Fruit fly (Drosophila melanogaster) whole organism, embryonic: ENCODE measurements around the gene CG31872.

Experiments
- Antp ChIP-seq: fragments of 200-800 bp; sonication (Bioruptor generic); optimal IDR thresholded peaks from 3 replicates; lab custom pipeline; 2016; ENCODE audit warnings: missing biosample characterization, missing genetic modification characterization
- B-H2 ChIP-seq: fragments of 200-800 bp; sonication (Bioruptor generic); optimal IDR thresholded peaks from 2 replicates; lab custom pipeline; 2018; ENCODE audit warnings: missing biosample characterization, mild to moderate bottlenecking, missing genetic modification characterization
- C15 ChIP-seq: fragments of 200-800 bp; sonication (Bioruptor generic); IDR thresholded peaks from 3 replicates; pipeline ENCODE4 v1.3.6; 2022; ENCODE audit warnings: missing biosample characterization, missing genetic modification characterization
- CG10462 ChIP-seq: fragments of 200-800 bp; sonication (Bioruptor generic); optimal IDR thresholded peaks from 2 replicates; lab custom pipeline; 2016; ENCODE audit warnings: missing biosample characterization, missing genetic modification characterization
- CG11085 ChIP-seq: fragments of 200-800 bp; sonication (Bioruptor generic); IDR thresholded peaks from 2 replicates; pipeline ENCODE4 v1.3.6; 2022; ENCODE audit warnings: missing biosample characterization, missing genetic modification characterization
- CG12155 ChIP-seq: fragments of 200-800 bp; sonication (Bioruptor generic); optimal IDR thresholded peaks from 3 replicates; lab custom pipeline; 2016; ENCODE audit warnings: missing biosample characterization, missing genetic modification characterization
- CG12659 ChIP-seq: fragments of 200-800 bp; sonication (Bioruptor generic); optimal IDR thresholded peaks from 3 replicates; lab custom pipeline; 2017; ENCODE audit warnings: mild to moderate bottlenecking, missing biosample characterization, missing genetic modification reagents, missing genetic modification characterization
- CG14050 ChIP-seq: fragments of 200-800 bp; sonication (Bioruptor generic); IDR thresholded peaks from 3 replicates; pipeline ENCODE4 v1.3.6; 2022; ENCODE audit warnings: missing biosample characterization, missing genetic modification characterization
- CG1602 ChIP-seq: fragments of 200-800 bp; sonication (Bioruptor generic); optimal IDR thresholded peaks from 3 replicates; lab custom pipeline; 2016; ENCODE audit warnings: missing biosample characterization, missing genetic modification characterization
- CG2712 ChIP-seq: fragments of 200-800 bp; optimal IDR thresholded peaks from 3 replicates; lab custom pipeline; 2019; ENCODE audit warnings: missing biosample characterization, mild to moderate bottlenecking, missing genetic modification characterization, moderate library complexity
- CG3065 ChIP-seq: fragments of 200-800 bp; sonication (Bioruptor generic); optimal IDR thresholded peaks from 2 replicates; lab custom pipeline; 2016; ENCODE audit warnings: missing biosample characterization, missing genetic modification characterization
- CG3163 ChIP-seq: fragments of 200-800 bp; sonication (Bioruptor generic); optimal IDR thresholded peaks from 3 replicates; lab custom pipeline; 2016; ENCODE audit warnings: missing biosample characterization, missing genetic modification characterization
- CG3407 ChIP-seq: fragments of 200-800 bp; sonication (Bioruptor generic); optimal IDR thresholded peaks from 2 replicates; lab custom pipeline; 2018; ENCODE audit warnings: missing biosample characterization, mild to moderate bottlenecking, missing genetic modification characterization
- CG34422 ChIP-seq: fragments of 200-800 bp; sonication (Bioruptor generic); IDR thresholded peaks from 3 replicates; pipeline ENCODE4 v1.3.6; 2022; ENCODE audit warnings: missing biosample characterization, missing genetic modification characterization
- CG42726 ChIP-seq: fragments of 200-800 bp; sonication (Bioruptor generic); IDR thresholded peaks from 2 replicates; pipeline ENCODE4 v1.3.6; 2022; ENCODE audit warnings: missing biosample characterization, missing genetic modification characterization; ENCODE audit not compliant: partially characterized antibody
- CG4328 ChIP-seq: fragments of 200-800 bp; sonication (Bioruptor generic); optimal IDR thresholded peaks from 3 replicates; lab custom pipeline; 2017; ENCODE audit warnings: missing biosample characterization, missing genetic modification reagents, missing genetic modification characterization
- CG7357 ChIP-seq: fragments of 200-800 bp; sonication (Bioruptor generic); IDR thresholded peaks from 3 replicates; pipeline ENCODE4 v1.3.6; 2022; ENCODE audit warnings: missing biosample characterization, missing genetic modification characterization
- CG7786 ChIP-seq: fragments of 200-800 bp; sonication (Bioruptor generic); optimal IDR thresholded peaks from 2 replicates; lab custom pipeline; 2016; ENCODE audit warnings: missing biosample characterization, missing genetic modification characterization
- CG9609 ChIP-seq: fragments of 200-800 bp; sonication (Bioruptor generic); optimal IDR thresholded peaks from 3 replicates; lab custom pipeline; 2016; ENCODE audit warnings: missing biosample characterization, missing genetic modification characterization
- CHES-1-like ChIP-seq: fragments of 200-800 bp; sonication (Bioruptor generic); optimal IDR thresholded peaks from 2 replicates; lab custom pipeline; 2016; ENCODE audit warnings: missing biosample characterization, missing genetic modification characterization
- Chrac-16 ChIP-seq: fragments of 200-800 bp; sonication (Bioruptor generic); optimal IDR thresholded peaks from 3 replicates; lab custom pipeline; 2016; ENCODE audit warnings: missing biosample characterization, missing genetic modification characterization
- D ChIP-seq, 2 experiments: fragments of 200-800 bp in 1 of 2; fragments of >200 bp in 1 of 2; sonication (Bioruptor generic) in 1 of 2; optimal IDR thresholded peaks; 2 replicates in 1 of 2; 3 replicates in 1 of 2; lab custom pipeline; 2017; ENCODE audit warnings: mild to moderate bottlenecking in 1 of 2, missing biosample characterization in 1 of 2, missing genetic modification characterization in 1 of 2, missing genetic modification reagents in 1 of 2
- D19A ChIP-seq: fragments of 200-800 bp; optimal IDR thresholded peaks from 3 replicates; lab custom pipeline; 2019; ENCODE audit warnings: missing biosample characterization, mild to moderate bottlenecking, missing genetic modification characterization, moderate library complexity
- D19B ChIP-seq: fragments of 200-800 bp; sonication (Bioruptor generic); optimal IDR thresholded peaks from 2 replicates; lab custom pipeline; 2017; ENCODE audit warnings: missing biosample characterization, mild to moderate bottlenecking, missing genetic modification characterization
- Fer3 ChIP-seq: fragments of 200-800 bp; sonication (Bioruptor generic); optimal IDR thresholded peaks from 2 replicates; lab custom pipeline; 2018; ENCODE audit warnings: missing biosample characterization, mild to moderate bottlenecking, missing genetic modification characterization, moderate library complexity
- HLH54F ChIP-seq: fragments of 200-800 bp; sonication (Bioruptor generic); optimal IDR thresholded peaks from 3 replicates; lab custom pipeline; 2016; ENCODE audit warnings: missing biosample characterization, missing genetic modification characterization
- HmgZ ChIP-seq: fragments of 200-800 bp; sonication (Bioruptor generic); optimal IDR thresholded peaks from 2 replicates; lab custom pipeline; 2018; ENCODE audit warnings: missing biosample characterization, mild to moderate bottlenecking, missing genetic modification characterization
- Hsf ChIP-seq: fragments of 200-800 bp; sonication (Bioruptor generic); optimal IDR thresholded peaks from 3 replicates; lab custom pipeline; 2016; ENCODE audit warnings: missing biosample characterization, missing genetic modification characterization
- NC2α ChIP-seq: fragments of 200-800 bp; sonication (Bioruptor generic); optimal IDR thresholded peaks from 2 replicates; lab custom pipeline; 2016; ENCODE audit warnings: missing biosample characterization, missing genetic modification characterization
- Rfx ChIP-seq: fragments of 200-800 bp; sonication (Bioruptor generic); IDR thresholded peaks from 2 replicates; pipeline ENCODE4 v1.3.6; 2022; ENCODE audit warnings: missing biosample characterization, missing genetic modification characterization
- Sry-β ChIP-seq: fragments of 200-800 bp; sonication (Bioruptor generic); optimal IDR thresholded peaks from 2 replicates; lab custom pipeline; 2018; ENCODE audit warnings: missing biosample characterization, mild to moderate bottlenecking, missing genetic modification characterization, moderate library complexity
- Sry-δ ChIP-seq: fragments of 200-800 bp; sonication (Bioruptor generic); optimal IDR thresholded peaks from 2 replicates; lab custom pipeline; 2016; ENCODE audit warnings: missing biosample characterization, missing genetic modification characterization
- ac ChIP-seq: fragments of 200-800 bp; sonication (Bioruptor generic); optimal IDR thresholded peaks from 3 replicates; lab custom pipeline; 2017; ENCODE audit warnings: missing biosample characterization, mild to moderate bottlenecking, missing genetic modification characterization
- ap ChIP-seq: fragments of 200-800 bp; sonication (Bioruptor generic); IDR thresholded peaks from 2 replicates; pipeline ENCODE4 v1.3.6; 2022; ENCODE audit warnings: missing biosample characterization, missing genetic modification characterization
- ara ChIP-seq: fragments of 200-800 bp; sonication (Bioruptor generic); IDR thresholded peaks from 2 replicates; pipeline ENCODE4 v1.3.6; 2022; ENCODE audit warnings: missing biosample characterization, missing genetic modification characterization
- br ChIP-seq: fragments of >200 bp; optimal IDR thresholded peaks from 2 replicates; lab custom pipeline; 2017
- dimm ChIP-seq: fragments of 200-800 bp; sonication (Bioruptor generic); IDR thresholded peaks from 2 replicates; pipeline ENCODE4 v1.3.6; 2022; ENCODE audit warnings: missing biosample characterization, missing genetic modification characterization
- en ChIP-seq: fragments of 200-800 bp; sonication (Bioruptor generic); optimal IDR thresholded peaks from 2 replicates; lab custom pipeline; 2016; ENCODE audit warnings: missing biosample characterization, missing genetic modification characterization
- ind ChIP-seq: fragments of 200-800 bp; sonication (Bioruptor generic); optimal IDR thresholded peaks from 3 replicates; lab custom pipeline; 2016; ENCODE audit warnings: missing biosample characterization, missing genetic modification characterization
- inv ChIP-seq: fragments of 200-800 bp; sonication (Bioruptor generic); IDR thresholded peaks from 2 replicates; pipeline ENCODE4 v1.3.6; 2022; ENCODE audit warnings: missing biosample characterization, missing genetic modification characterization; ENCODE audit not compliant: partially characterized antibody
- kay ChIP-seq: fragments of 200-800 bp; sonication (Bioruptor generic); optimal IDR thresholded peaks from 2 replicates; lab custom pipeline; 2016; ENCODE audit warnings: missing biosample characterization, missing genetic modification characterization
- maf-S ChIP-seq: fragments of 200-800 bp; sonication (Bioruptor generic); optimal IDR thresholded peaks from 2 replicates; lab custom pipeline; 2016; ENCODE audit warnings: missing biosample characterization, missing genetic modification characterization
- nau ChIP-seq: fragments of 200-800 bp; sonication (Bioruptor generic); optimal IDR thresholded peaks from 3 replicates; lab custom pipeline; 2017; ENCODE audit warnings: missing biosample characterization, mild to moderate bottlenecking, missing genetic modification characterization, missing genetic modification reagents
- nerfin-1 ChIP-seq: fragments of 200-800 bp; sonication (Bioruptor generic); optimal IDR thresholded peaks from 3 replicates; lab custom pipeline; 2019; ENCODE audit warnings: missing biosample characterization, mild to moderate bottlenecking, missing genetic modification characterization, moderate library complexity
- pb ChIP-seq: fragments of 200-800 bp; sonication (Bioruptor generic); optimal IDR thresholded peaks from 3 replicates; lab custom pipeline; 2016; ENCODE audit warnings: missing biosample characterization, missing genetic modification characterization
- pum ChIP-seq: fragments of 200-800 bp; sonication (Bioruptor generic); optimal IDR thresholded peaks from 2 replicates; lab custom pipeline; 2016; ENCODE audit warnings: missing biosample characterization, missing genetic modification characterization
- pzg ChIP-seq: fragments of 200-800 bp; sonication (Bioruptor generic); optimal IDR thresholded peaks from 3 replicates; lab custom pipeline; 2018; ENCODE audit warnings: missing biosample characterization, mild to moderate bottlenecking, missing genetic modification characterization, moderate library complexity
- rib ChIP-seq: fragments of 200-800 bp; sonication (Bioruptor generic); IDR thresholded peaks from 2 replicates; pipeline ENCODE4 v1.3.6; 2022; ENCODE audit warnings: missing biosample characterization, missing genetic modification characterization
- sens ChIP-seq: fragments of 200-800 bp; sonication (Bioruptor generic); peaks from one replicate; lab custom pipeline; 2016; ENCODE audit warnings: missing biosample characterization, missing genetic modification characterization
- sob ChIP-seq: fragments of 200-800 bp; sonication (Bioruptor generic); IDR thresholded peaks from 2 replicates; pipeline ENCODE4 v1.3.6; 2022; ENCODE audit warnings: missing biosample characterization, missing genetic modification characterization
- vvl ChIP-seq: fragments of 200-800 bp; sonication (Bioruptor generic); IDR thresholded peaks from 2 replicates; pipeline ENCODE4 v1.3.6; 2022; ENCODE audit warnings: missing biosample characterization, missing genetic modification characterization
- z ChIP-seq: fragments of 200-800 bp; sonication (Bioruptor generic); IDR thresholded peaks from 3 replicates; pipeline ENCODE4 v1.3.6; 2022; ENCODE audit warnings: missing biosample characterization, missing genetic modification characterization

The CG31872 gene

dm6 chr2L:10616767-10617166, 23.0 kb upstream of the CG31872 start (continued):
- TF ChIP-seq sob (GFP tag; lab: Robert Waterston, UW), result peak; percentile 50; the same call in 1 of the 2 replicates
- no peak for TF ChIP-seq br (lab: Kevin White, UChicago)
- TF ChIP-seq CHES-1-like, result peak; percentile 37
- peak; percentile 32; the same call in 1 of the 2 replicates for TF ChIP-seq CG11085 (GFP tag; lab: Robert Waterston, UW)
- TF ChIP-seq ara, result peak; percentile 89
- no peak for TF ChIP-seq Sry-β (GFP tag; lab: Kevin White, UChicago)
- TF ChIP-seq CG12155 (GFP tag; lab: Kevin White, UChicago), result peak; percentile 38
- TF ChIP-seq D (optimal IDR thresholded peaks at IDR 0.05; lab: Kevin White, UChicago), result no peak
- TF ChIP-seq D (GFP tag; optimal IDR thresholded peaks at IDR 0.05; lab: Kevin White, UChicago), result peak; percentile 73
- TF ChIP-seq ac (GFP tag; lab: Kevin White, UChicago), result no peak
- peak; percentile 13 for TF ChIP-seq HmgZ (tag; lab: Kevin White, UChicago)
- TF ChIP-seq CG3407, result peak; percentile 72
- TF ChIP-seq CG2712, result peak; percentile 86
- 0 out of 3 replicates have a peak, but pooled peaks have one; percentile 41 for TF ChIP-seq C15 (GFP tag; lab: Robert Waterston, UW)
- TF ChIP-seq Hsf (GFP tag; lab: Kevin White, UChicago), result peak; percentile 75
- TF ChIP-seq CG7786 (GFP tag; lab: Kevin White, UChicago), result peak; percentile 45
- TF ChIP-seq Chrac-16, result peak; percentile 60
- peak; percentile 46 for TF ChIP-seq maf-S (GFP tag; lab: Kevin White, UChicago)
- no peak for TF ChIP-seq inv (GFP tag; lab: Robert Waterston, UW)
- peak; percentile 54 for TF ChIP-seq nau
- no peak for TF ChIP-seq NC2α (GFP tag; lab: Kevin White, UChicago)
- no peak for TF ChIP-seq B-H2 (GFP tag; lab: Kevin White, UChicago)
- TF ChIP-seq z (GFP tag; lab: Robert Waterston, UW), result peak; percentile 62; the same call in 2 of the 3 replicates
- TF ChIP-seq HLH54F, result no peak
- peak; percentile 93 for TF ChIP-seq vvl (GFP tag; lab: Robert Waterston, UW)
- peak; percentile 95 for TF ChIP-seq sens (GFP tag; lab: Kevin White, UChicago)
- TF ChIP-seq CG42726 (GFP tag; lab: Robert Waterston, UW), result no peak
- peak; percentile 29 for TF ChIP-seq kay (GFP tag; lab: Kevin White, UChicago)
- TF ChIP-seq CG14050, result peak; percentile 73
- TF ChIP-seq CG7357 (GFP tag; lab: Robert Waterston, UW), result peak; percentile 57; the same call in 1 of the 3 replicates
- no peak for TF ChIP-seq D19B
- peak; percentile 59 for TF ChIP-seq Fer3 (tag; lab: Kevin White, UChicago)
- no peak for TF ChIP-seq pzg
- TF ChIP-seq CG3065 (GFP tag; lab: Kevin White, UChicago), result no peak
- peak; percentile 49 for TF ChIP-seq CG9609 (GFP tag; lab: Kevin White, UChicago)
- no peak for TF ChIP-seq CG3163 (GFP tag; lab: Kevin White, UChicago)
- peak; percentile 44 for TF ChIP-seq pb (GFP tag; lab: Kevin White, UChicago)
- TF ChIP-seq nerfin-1 (tag; lab: Kevin White, UChicago), result peak; percentile 32
- peak; percentile 75; the same call in 1 of the 2 replicates for TF ChIP-seq Rfx (GFP tag; lab: Robert Waterston, UW)
- peak; percentile 48 for TF ChIP-seq Antp (GFP tag; lab: Kevin White, UChicago)
- peak; percentile 68 for TF ChIP-seq CG1602
- peak; percentile 6 for TF ChIP-seq CG10462 (GFP tag; lab: Kevin White, UChicago)
- TF ChIP-seq CG12659 (GFP tag; lab: Kevin White, UChicago), result peak; percentile 39
- peak; percentile 66 for TF ChIP-seq D19A (tag; lab: Kevin White, UChicago)
- peak; percentile 40 for TF ChIP-seq en (GFP tag; lab: Kevin White, UChicago)
- TF ChIP-seq CG34422 (GFP tag; lab: Robert Waterston, UW), result peak; percentile 79
- peak; percentile 0 for TF ChIP-seq Sry-δ
- TF ChIP-seq ap, result peak; percentile 55; the same call in 1 of the 2 replicates
- peak; percentile 52 for TF ChIP-seq pum (GFP tag; lab: Kevin White, UChicago)
- no peak for TF ChIP-seq rib (GFP tag; lab: Robert Waterston, UW)
- peak; percentile 70 for TF ChIP-seq ind (GFP tag; lab: Kevin White, UChicago)
- TF ChIP-seq dimm (GFP tag; lab: Robert Waterston, UW), result 0 out of 2 replicates have a peak, but pooled peaks have one; percentile 25
- no peak for TF ChIP-seq CG4328 (GFP tag; lab: Kevin White, UChicago)
